Worm (Caenorhabditis elegans) whole organism, midembryonic: Measurements from ENCODE around the gene mics-1.

Experiments used
- cog-1 ChIP-seq: sonication (generic microtip); optimal IDR thresholded peaks from 2 replicates; lab custom pipeline; 2016; ENCODE audit warnings: missing genetic modification characterization, missing compliant biosample characterization
- flt-1 ChIP-seq: fragments of 200-800 bp; sonication (Bioruptor generic); IDR thresholded peaks from 2 replicates; pipeline ENCODE4 v1.3.6; 2022; ENCODE audit warnings: missing genetic modification characterization, missing compliant biosample characterization
- med-1 ChIP-seq: sonication (generic microtip); optimal IDR thresholded peaks from 2 replicates; lab custom pipeline; 2017; ENCODE audit warnings: missing genetic modification characterization, mild to moderate bottlenecking, missing compliant biosample characterization, antibody characterized with exemption, missing genetic modification reagents; ENCODE audit not compliant: insufficient read depth
- tab-1 ChIP-seq: fragments of 200-800 bp; sonication (Bioruptor generic); IDR thresholded peaks from 2 replicates; pipeline ENCODE4 v1.3.6; 2022; ENCODE audit warnings: missing genetic modification characterization, missing compliant biosample characterization
- ztf-23 ChIP-seq: fragments of 200-800 bp; sonication (Bioruptor generic); IDR thresholded peaks from 2 replicates; pipeline ENCODE4 v1.3.6; 2022; ENCODE audit warnings: missing genetic modification reagents, missing genetic modification characterization, missing compliant biosample characterization

DNA sequence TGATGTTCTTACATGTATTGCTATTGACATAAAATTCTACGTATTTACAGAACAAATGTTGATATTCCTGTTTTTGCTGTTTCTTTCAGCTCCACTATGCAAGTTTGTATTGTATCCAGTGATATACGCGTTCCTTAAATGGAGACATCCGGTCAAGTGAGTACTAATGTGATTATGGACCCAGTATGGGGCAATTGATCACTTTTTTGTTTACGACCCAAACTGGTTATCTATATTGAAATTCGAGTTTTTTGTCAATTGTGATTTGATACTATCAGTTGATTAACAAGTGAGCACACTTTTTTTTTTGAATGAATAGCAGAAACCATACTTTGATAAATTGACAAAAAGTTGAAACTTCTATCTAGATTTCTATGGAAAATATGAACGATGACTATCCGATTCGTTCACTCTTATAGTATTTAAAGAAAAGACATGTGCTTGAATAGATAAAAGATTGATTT lies 3.7 kb upstream of the mics-1 start, which contains the start of gene T21C9.6:
- no peak for TF ChIP-seq cog-1 (tag; lab: Kevin White, UChicago)
- no peak for TF ChIP-seq ztf-23 (GFP tag; lab: Robert Waterston, UW)
- TF ChIP-seq flt-1 (GFP tag; lab: Robert Waterston, UW) = no peak
- no peak for TF ChIP-seq med-1 (GFP tag; lab: Kevin White, UChicago)
- no peak for TF ChIP-seq tab-1
